Fruit fly (Drosophila melanogaster) S2 (cell line): ENCODE measurements around the gene GATAd.

Source experiments
- CG8478 ChIP-seq: fragments of >200 bp; optimal IDR thresholded peaks from 2 replicates; lab custom pipeline; 2018
- CTCF ChIP-seq, 2 experiments: fragments of >200 bp; optimal IDR thresholded peaks; 2 replicates each; lab custom pipeline; 2018

- TF ChIP-seq CG8478 (lab: Kevin White, UChicago): no peak
- TF ChIP-seq CTCF (optimal IDR thresholded peaks at IDR 0.05; lab: Kevin White, UChicago): no peak
Measured at dm6 chr2L:10372297-10372696, 38.8 kb downstream of the GATAd start.
